Fruit fly (Drosophila melanogaster) whole organism, embryonic: Measurements from ENCODE around the gene rols.

Experiments used
- CG10274 ChIP-seq: fragments of 200-800 bp; sonication (Bioruptor generic); optimal IDR thresholded peaks from 3 replicates; lab custom pipeline; 2017; ENCODE audit warnings: missing biosample characterization, mild to moderate bottlenecking, missing genetic modification characterization
- CG15696 ChIP-seq: fragments of 200-800 bp; sonication (Bioruptor generic); optimal IDR thresholded peaks from 2 replicates; lab custom pipeline; 2019; ENCODE audit warnings: missing biosample characterization, mild to moderate bottlenecking, missing genetic modification characterization, moderate library complexity
- CG1603 ChIP-seq: fragments of 200-800 bp; sonication (Bioruptor generic); optimal IDR thresholded peaks from 2 replicates; lab custom pipeline; 2019; ENCODE audit warnings: missing biosample characterization, mild to moderate bottlenecking, missing genetic modification characterization, moderate library complexity
- CG17186 ChIP-seq: fragments of 200-800 bp; sonication (Bioruptor generic); optimal IDR thresholded peaks from 3 replicates; lab custom pipeline; 2017; ENCODE audit warnings: missing biosample characterization, missing genetic modification reagents, missing genetic modification characterization
- CG18011 ChIP-seq: fragments of 200-800 bp; sonication (Bioruptor generic); optimal IDR thresholded peaks from 2 replicates; lab custom pipeline; 2017; ENCODE audit warnings: missing biosample characterization, missing genetic modification characterization, mild to moderate bottlenecking, moderate library complexity, missing genotype
- CG3163 ChIP-seq: fragments of 200-800 bp; sonication (Bioruptor generic); optimal IDR thresholded peaks from 3 replicates; lab custom pipeline; 2016; ENCODE audit warnings: missing biosample characterization, missing genetic modification characterization
- CG34422 ChIP-seq: fragments of 200-800 bp; sonication (Bioruptor generic); IDR thresholded peaks from 3 replicates; pipeline ENCODE4 v1.3.6; 2022; ENCODE audit warnings: missing biosample characterization, missing genetic modification characterization
- CG4360 ChIP-seq: fragments of 200-800 bp; sonication (Bioruptor generic); IDR thresholded peaks from 2 replicates; pipeline ENCODE4 v1.3.6; 2022; ENCODE audit warnings: missing biosample characterization, missing genetic modification characterization
- CG4404 ChIP-seq: fragments of 200-800 bp; sonication (Bioruptor generic); IDR thresholded peaks from 2 replicates; pipeline ENCODE4 v1.3.6; 2022; ENCODE audit warnings: missing biosample characterization, missing genetic modification characterization
- CG7556 ChIP-seq: fragments of 200-800 bp; sonication (Bioruptor generic); optimal IDR thresholded peaks from 2 replicates; lab custom pipeline; 2017; ENCODE audit warnings: missing biosample characterization, mild to moderate bottlenecking, missing genetic modification characterization
- CG7745 ChIP-seq: fragments of 200-800 bp; sonication (Bioruptor generic); optimal IDR thresholded peaks from 2 replicates; lab custom pipeline; 2018; ENCODE audit warnings: missing biosample characterization, mild to moderate bottlenecking, missing genetic modification characterization, moderate library complexity
- CG7839 ChIP-seq: fragments of 200-800 bp; sonication (Bioruptor generic); optimal IDR thresholded peaks from 3 replicates; lab custom pipeline; 2018; ENCODE audit warnings: missing biosample characterization, mild to moderate bottlenecking, missing genetic modification characterization, moderate library complexity
- CG8478 ChIP-seq: fragments of >200 bp; optimal IDR thresholded peaks from 2 replicates; lab custom pipeline; 2018
- CG9215 ChIP-seq: fragments of 200-800 bp; sonication (Bioruptor generic); IDR thresholded peaks from 2 replicates; pipeline ENCODE4 v1.3.6; 2022; ENCODE audit warnings: missing biosample characterization, missing genetic modification characterization
- CG9876 ChIP-seq: fragments of 200-800 bp; sonication (Bioruptor generic); optimal IDR thresholded peaks from 2 replicates; lab custom pipeline; 2016; ENCODE audit warnings: missing biosample characterization, missing genetic modification characterization
- Dek ChIP-seq: fragments of 200-800 bp; sonication (Bioruptor generic); optimal IDR thresholded peaks from 3 replicates; lab custom pipeline; 2019; ENCODE audit warnings: missing biosample characterization, mild to moderate bottlenecking, missing genetic modification characterization, moderate library complexity
- Fer3 ChIP-seq: fragments of 200-800 bp; sonication (Bioruptor generic); optimal IDR thresholded peaks from 2 replicates; lab custom pipeline; 2018; ENCODE audit warnings: missing biosample characterization, mild to moderate bottlenecking, missing genetic modification characterization, moderate library complexity
- HLH54F ChIP-seq: fragments of 200-800 bp; sonication (Bioruptor generic); optimal IDR thresholded peaks from 3 replicates; lab custom pipeline; 2016; ENCODE audit warnings: missing biosample characterization, missing genetic modification characterization
- Hr78 ChIP-seq, 2 experiments: fragments of 200-800 bp in 1 of 2; fragments of >200 bp in 1 of 2; sonication (Bioruptor generic) in 1 of 2; optimal IDR thresholded peaks; 2 replicates each; lab custom pipeline; 2017 to 2019; ENCODE audit warnings: missing biosample characterization in 2 of 2, missing genetic modification characterization in 2 of 2, mild to moderate bottlenecking in 1 of 2, moderate library complexity in 1 of 2
- Hsf ChIP-seq: fragments of 200-800 bp; sonication (Bioruptor generic); optimal IDR thresholded peaks from 3 replicates; lab custom pipeline; 2016; ENCODE audit warnings: missing biosample characterization, missing genetic modification characterization
- Rx ChIP-seq: fragments of 200-800 bp; sonication (Bioruptor generic); IDR thresholded peaks from 2 replicates; pipeline ENCODE4 v1.3.6; 2022; ENCODE audit warnings: missing biosample characterization, missing genetic modification characterization
- Six4 ChIP-seq: fragments of 200-800 bp; sonication (Bioruptor generic); optimal IDR thresholded peaks from 2 replicates; lab custom pipeline; 2016; ENCODE audit warnings: missing biosample characterization, missing genetic modification characterization
- Sox102F ChIP-seq: fragments of 200-800 bp; sonication (Bioruptor generic); optimal IDR thresholded peaks from 2 replicates; lab custom pipeline; 2018; ENCODE audit warnings: missing biosample characterization, mild to moderate bottlenecking, missing genetic modification characterization, moderate library complexity
- Sry-δ ChIP-seq: fragments of 200-800 bp; sonication (Bioruptor generic); optimal IDR thresholded peaks from 2 replicates; lab custom pipeline; 2016; ENCODE audit warnings: missing biosample characterization, missing genetic modification characterization
- Taf1 ChIP-seq: fragments of 200-800 bp; sonication (Bioruptor generic); IDR thresholded peaks from 2 replicates; pipeline ENCODE4 v1.3.6; 2022; ENCODE audit warnings: missing biosample characterization, missing genetic modification characterization
- az2 ChIP-seq: fragments of 200-800 bp; sonication (Bioruptor generic); optimal IDR thresholded peaks from 3 replicates; lab custom pipeline; 2016; ENCODE audit warnings: missing biosample characterization, missing genetic modification characterization
- bbx ChIP-seq: fragments of 200-800 bp; sonication (Bioruptor generic); IDR thresholded peaks from 2 replicates; pipeline ENCODE4 v1.3.6; 2022; ENCODE audit warnings: missing biosample characterization, missing genetic modification characterization; ENCODE audit not compliant: partially characterized antibody
- bowl ChIP-seq: fragments of 200-800 bp; sonication (Bioruptor generic); IDR thresholded peaks from 2 replicates; pipeline ENCODE4 v1.3.6; 2022; ENCODE audit warnings: missing biosample characterization, missing genetic modification characterization
- chif ChIP-seq, 2 experiments: fragments of 200-800 bp; sonication (Bioruptor generic); optimal IDR thresholded peaks; 3 replicates each; lab custom pipeline; 2016; ENCODE audit warnings: missing biosample characterization in 2 of 2, missing genetic modification characterization in 2 of 2
- dimm ChIP-seq: fragments of 200-800 bp; sonication (Bioruptor generic); IDR thresholded peaks from 2 replicates; pipeline ENCODE4 v1.3.6; 2022; ENCODE audit warnings: missing biosample characterization, missing genetic modification characterization
- fd102C ChIP-seq: fragments of 200-800 bp; sonication (Bioruptor generic); optimal IDR thresholded peaks from 2 replicates; lab custom pipeline; 2018; ENCODE audit warnings: missing biosample characterization, mild to moderate bottlenecking, missing genetic modification characterization, moderate library complexity
- hb ChIP-seq: fragments of 200-800 bp; sonication (Bioruptor generic); IDR thresholded peaks from 3 replicates; pipeline ENCODE4 v1.3.6; 2022; ENCODE audit warnings: missing biosample characterization, missing genetic modification characterization; ENCODE audit not compliant: partially characterized antibody
- kah ChIP-seq: fragments of 200-800 bp; sonication (Bioruptor generic); optimal IDR thresholded peaks from 2 replicates; lab custom pipeline; 2018; ENCODE audit warnings: missing biosample characterization, mild to moderate bottlenecking, missing genetic modification characterization
- klu ChIP-seq: fragments of 200-800 bp; sonication (Bioruptor generic); IDR thresholded peaks from 2 replicates; pipeline ENCODE4 v1.3.6; 2022; ENCODE audit warnings: missing biosample characterization, missing genetic modification characterization
- lov ChIP-seq, 2 experiments: fragments of 200-800 bp in 1 of 2; fragments of >200 bp in 1 of 2; sonication (Bioruptor generic) in 1 of 2; IDR thresholded peaks in 1 of 2; optimal IDR thresholded peaks in 1 of 2; 2 replicates in 1 of 2; 3 replicates in 1 of 2; pipeline versions ENCODE4 v1.3.6 to Lab custom; 2017 to 2022; ENCODE audit warnings: missing biosample characterization in 1 of 2, missing genetic modification characterization in 1 of 2
- mld ChIP-seq: fragments of 200-800 bp; sonication (Bioruptor generic); IDR thresholded peaks from 3 replicates; pipeline ENCODE4 v1.3.6; 2022; ENCODE audit warnings: missing biosample characterization, missing genetic modification characterization; ENCODE audit not compliant: partially characterized antibody
- oc ChIP-seq: fragments of 200-800 bp; sonication (Bioruptor generic); optimal IDR thresholded peaks from 2 replicates; lab custom pipeline; 2018; ENCODE audit warnings: missing biosample characterization, mild to moderate bottlenecking, missing genetic modification characterization, moderate library complexity
- pan ChIP-seq, 4 experiments: fragments of >200 bp in 3 of 4; fragments of 200-800 bp in 1 of 4; sonication (Bioruptor generic) in 1 of 4; optimal IDR thresholded peaks in 3 of 4; IDR thresholded peaks in 1 of 4; 2 replicates each; pipeline versions ENCODE4 v1.3.6 to Lab custom; 2017 to 2022; ENCODE audit warnings: missing biosample characterization in 2 of 4, missing genetic modification characterization in 2 of 4, mixed read lengths in 1 of 4
- sc ChIP-seq, 3 experiments: fragments of >200 bp in 2 of 3; fragments of 200-800 bp in 1 of 3; sonication (Bioruptor generic) in 1 of 3; optimal IDR thresholded peaks; 2 replicates in 2 of 3; 3 replicates in 1 of 3; lab custom pipeline; 2017; ENCODE audit warnings: mild to moderate bottlenecking in 1 of 3, missing biosample characterization in 1 of 3, missing genetic modification characterization in 1 of 3, missing genetic modification reagents in 1 of 3
- schlank ChIP-seq: fragments of 200-800 bp; sonication (Bioruptor generic); optimal IDR thresholded peaks from 2 replicates; lab custom pipeline; 2018; ENCODE audit warnings: missing biosample characterization, mild to moderate bottlenecking, missing genetic modification characterization
- sens-2 ChIP-seq: fragments of 200-800 bp; sonication (Bioruptor generic); IDR thresholded peaks from 2 replicates; pipeline ENCODE4 v1.3.6; 2022; ENCODE audit warnings: missing biosample characterization, missing genetic modification characterization
- sim ChIP-seq: fragments of 200-800 bp; sonication (Bioruptor generic); IDR thresholded peaks from 2 replicates; pipeline ENCODE4 v1.3.6; 2022; ENCODE audit warnings: missing biosample characterization, missing genetic modification characterization
- so ChIP-seq: fragments of 200-800 bp; sonication (Bioruptor generic); IDR thresholded peaks from 3 replicates; pipeline ENCODE4 v1.3.6; 2022; ENCODE audit warnings: missing biosample characterization, missing genetic modification characterization
- toy ChIP-seq: fragments of 200-800 bp; sonication (Bioruptor generic); IDR thresholded peaks from 2 replicates; pipeline ENCODE4 v1.3.6; 2022; ENCODE audit warnings: missing biosample characterization, missing genetic modification characterization
- wor ChIP-seq: fragments of 200-800 bp; sonication (Bioruptor generic); IDR thresholded peaks from 2 replicates; pipeline ENCODE4 v1.3.6; 2022; ENCODE audit warnings: missing biosample characterization, missing genetic modification characterization
- zfh1 ChIP-seq: fragments of 200-800 bp; sonication (Bioruptor generic); IDR thresholded peaks from 3 replicates; pipeline ENCODE4 v1.3.6; 2022; ENCODE audit warnings: missing biosample characterization, missing genetic modification characterization

Gene rols

dm6 chr3L:12002321-12003248 is 62.1 kb downstream of the rols start, which contains the start of the genes Pop2 and CG6928 (continued):
- peak; percentile 36; the same call in 1 of the 2 replicates for TF ChIP-seq Rx (GFP tag; lab: Robert Waterston, UW)
- TF ChIP-seq Dek, result peak; percentile 74
- peak; percentile 91 for TF ChIP-seq HLH54F
- TF ChIP-seq sens-2 (GFP tag; lab: Robert Waterston, UW), result no peak
- no peak for TF ChIP-seq dimm (GFP tag; lab: Robert Waterston, UW)
- TF ChIP-seq kah (GFP tag; lab: Kevin White, UChicago), result no peak
- peak; percentile 84 to 86 for TF ChIP-seq chif (GFP tag; optimal IDR thresholded peaks at IDR 0.05; lab: Kevin White, UChicago)
- TF ChIP-seq CG3163 (GFP tag; lab: Kevin White, UChicago), result peak; percentile 73
- peak; percentile 79 for TF ChIP-seq bbx (GFP tag; lab: Robert Waterston, UW)
- TF ChIP-seq lov (optimal IDR thresholded peaks at IDR 0.05; lab: Kevin White, UChicago), result no peak
- TF ChIP-seq lov (GFP tag; IDR thresholded peaks at IDR 0.05; lab: Robert Waterston, UW), result no peak
- peak; percentile 89 for TF ChIP-seq Sry-δ (GFP tag; lab: Kevin White, UChicago)
- no peak for TF ChIP-seq wor
- peak; percentile 73; the same call in 2 of the 3 replicates for TF ChIP-seq zfh1 (GFP tag; lab: Robert Waterston, UW)
- no peak for TF ChIP-seq pan (optimal IDR thresholded peaks at IDR 0.05; lab: Kevin White, UChicago)
- peak in 1 of 2 experiments; percentile 34 for TF ChIP-seq pan (GFP tag; optimal IDR thresholded peaks at IDR 0.05 in 1 of 2, IDR thresholded peaks at IDR 0.05 in 1 of 2)
- peak; percentile 20 for TF ChIP-seq CG10274 (GFP tag; lab: Kevin White, UChicago)
- TF ChIP-seq CG4404 (GFP tag; lab: Robert Waterston, UW), result peak; percentile 42; the same call in 1 of the 2 replicates
- TF ChIP-seq CG8478 (lab: Kevin White, UChicago), result peak; percentile 83
- peak; percentile 27; the same call in 1 of the 2 replicates for TF ChIP-seq Taf1 (GFP tag; lab: Robert Waterston, UW)
- TF ChIP-seq Hr78 (GFP tag; optimal IDR thresholded peaks at IDR 0.05; lab: Kevin White, UChicago), result no peak
- TF ChIP-seq Sox102F (GFP tag; lab: Kevin White, UChicago), result peak; percentile 54
- TF ChIP-seq Fer3, result peak; percentile 22
- TF ChIP-seq CG34422 (GFP tag; lab: Robert Waterston, UW), result peak; percentile 51; the same call in 2 of the 3 replicates
- TF ChIP-seq bowl (GFP tag; lab: Robert Waterston, UW), result no peak
- TF ChIP-seq CG9215 (GFP tag; lab: Robert Waterston, UW), result peak; percentile 78
- peak; percentile 64 for TF ChIP-seq az2 (GFP tag; lab: Kevin White, UChicago)
- TF ChIP-seq CG1603 (tag; lab: Kevin White, UChicago), result peak; percentile 35
- no peak; the same call in 1 of the 3 replicates for TF ChIP-seq so
- TF ChIP-seq CG7745 (tag; lab: Kevin White, UChicago), result no peak
- TF ChIP-seq CG4360 (GFP tag; lab: Robert Waterston, UW), result no peak
- TF ChIP-seq CG7556 (GFP tag; lab: Kevin White, UChicago), result peak; percentile 52
- no peak for TF ChIP-seq sc (optimal IDR thresholded peaks at IDR 0.05; lab: Kevin White, UChicago)
- TF ChIP-seq sc (GFP tag; optimal IDR thresholded peaks at IDR 0.05; lab: Kevin White, UChicago), result no peak
- no peak for TF ChIP-seq schlank (tag; lab: Kevin White, UChicago)
- TF ChIP-seq Six4, result peak; percentile 35
- peak; percentile 62; the same call in 1 of the 3 replicates for TF ChIP-seq hb (GFP tag; lab: Robert Waterston, UW)
- no peak for TF ChIP-seq toy (GFP tag; lab: Robert Waterston, UW)
- no peak for TF ChIP-seq fd102C (GFP tag; lab: Kevin White, UChicago)
- no peak for TF ChIP-seq sim
- TF ChIP-seq mld, result peak; percentile 16; the same call in 1 of the 3 replicates
- TF ChIP-seq CG17186 (GFP tag; lab: Kevin White, UChicago), result peak; percentile 62
- no peak for TF ChIP-seq oc
- peak; percentile 79 for TF ChIP-seq CG9876 (GFP tag; lab: Kevin White, UChicago)
- peak; percentile 53 for TF ChIP-seq CG18011 (GFP tag; lab: Kevin White, UChicago)
- peak; percentile 61 for TF ChIP-seq CG7839 (tag; lab: Kevin White, UChicago)
- TF ChIP-seq Hsf, result peak; percentile 85
- TF ChIP-seq CG15696 (tag; lab: Kevin White, UChicago), result peak; percentile 37
- no peak; the same call in 1 of the 2 replicates for TF ChIP-seq klu (GFP tag; lab: Robert Waterston, UW)
